Worm (Caenorhabditis elegans) whole organism, early embryonic: Measurements from ENCODE around the gene srlf-11.

Source experiments
- hmbx-1 ChIP-seq: sonication (generic microtip); optimal IDR thresholded peaks from 2 replicates; lab custom pipeline; 2016; ENCODE audit warnings: mild to moderate bottlenecking, missing genetic modification characterization, missing compliant biosample characterization
- hnd-1 ChIP-seq: sonication (generic microtip); optimal IDR thresholded peaks from 2 replicates; lab custom pipeline; 2016; ENCODE audit warnings: missing genetic modification characterization, missing compliant biosample characterization
- scrt-1 ChIP-seq: fragments of 200-800 bp; sonication (Bioruptor generic); IDR thresholded peaks from 2 replicates; pipeline ENCODE4 v1.3.6; 2022; ENCODE audit warnings: missing genetic modification characterization, missing compliant biosample characterization
- tbx-37 ChIP-seq: fragments of 200-800 bp; sonication (Bioruptor generic); conservative IDR thresholded peaks from 2 replicates; pipeline ENCODE4 v1.3.6; 2022; ENCODE audit warnings: missing genetic modification reagents, missing genetic modification characterization, missing compliant biosample characterization

DNA sequence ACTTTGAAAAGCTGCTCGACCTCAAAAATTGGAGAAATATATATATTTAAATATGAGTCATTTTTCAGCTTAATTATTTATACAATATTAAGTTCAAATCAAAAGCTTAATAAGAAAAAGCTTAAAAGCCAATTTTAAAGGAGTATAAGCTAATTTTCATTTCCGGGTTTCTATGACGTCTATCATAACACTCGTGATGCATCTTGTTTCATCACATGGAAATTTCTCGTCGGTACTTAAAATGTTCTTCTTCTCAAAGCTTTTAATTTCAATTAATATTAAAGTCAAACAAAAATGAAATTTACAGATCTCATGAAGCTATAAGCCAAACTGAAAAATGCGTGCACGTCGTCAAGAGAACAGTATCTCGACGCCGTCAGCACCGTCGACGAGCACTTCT is 34.0 kb upstream of the srlf-11 start, which contains the start of gene rbr-2:
- no peak for TF ChIP-seq tbx-37 (GFP tag; lab: Robert Waterston, UW)
- no peak for TF ChIP-seq hmbx-1 (tag; lab: Kevin White, UChicago)
- no peak for TF ChIP-seq hnd-1 (tag; lab: Kevin White, UChicago)
- TF ChIP-seq scrt-1 (GFP tag; lab: Robert Waterston, UW) = no peak
